Worm (Caenorhabditis elegans) whole organism, midembryonic: ENCODE data around the gene phy-3.

Source experiments
- T22C8.4 ChIP-seq: fragments of 200-800 bp; sonication (Bioruptor generic); IDR thresholded peaks from 2 replicates; pipeline ENCODE4 v1.3.6; 2022; ENCODE audit warnings: missing genetic modification characterization, missing compliant biosample characterization
- cog-1 ChIP-seq: sonication (generic microtip); optimal IDR thresholded peaks from 2 replicates; lab custom pipeline; 2016; ENCODE audit warnings: missing genetic modification characterization, missing compliant biosample characterization
- flt-1 ChIP-seq: fragments of 200-800 bp; sonication (Bioruptor generic); IDR thresholded peaks from 2 replicates; pipeline ENCODE4 v1.3.6; 2022; ENCODE audit warnings: missing genetic modification characterization, missing compliant biosample characterization
- klf-2 ChIP-seq: fragments of 200-800 bp; sonication (Bioruptor generic); conservative IDR thresholded peaks from 2 replicates; pipeline ENCODE4 v1.3.6; 2022; ENCODE audit warnings: missing genetic modification reagents, missing genetic modification characterization, missing compliant biosample characterization
- med-1 ChIP-seq: sonication (generic microtip); optimal IDR thresholded peaks from 2 replicates; lab custom pipeline; 2017; ENCODE audit warnings: missing genetic modification characterization, mild to moderate bottlenecking, missing compliant biosample characterization, antibody characterized with exemption, missing genetic modification reagents; ENCODE audit not compliant: insufficient read depth
- ref-1 ChIP-seq: fragments of 200-800 bp; sonication (Bioruptor generic); conservative IDR thresholded peaks from 2 replicates; pipeline ENCODE4 v1.3.6; 2022; ENCODE audit warnings: missing genetic modification reagents, missing genetic modification characterization, missing compliant biosample characterization
- tab-1 ChIP-seq: fragments of 200-800 bp; sonication (Bioruptor generic); IDR thresholded peaks from 2 replicates; pipeline ENCODE4 v1.3.6; 2022; ENCODE audit warnings: missing genetic modification characterization, missing compliant biosample characterization
- ztf-23 ChIP-seq: fragments of 200-800 bp; sonication (Bioruptor generic); IDR thresholded peaks from 2 replicates; pipeline ENCODE4 v1.3.6; 2022; ENCODE audit warnings: missing genetic modification reagents, missing genetic modification characterization, missing compliant biosample characterization
- ztf-29 ChIP-seq: fragments of 200-800 bp; sonication (Bioruptor generic); IDR thresholded peaks from 2 replicates; pipeline ENCODE4 v1.3.6; 2022; ENCODE audit warnings: missing genetic modification reagents, missing genetic modification characterization, missing compliant biosample characterization

phy-3 gene

DNA sequence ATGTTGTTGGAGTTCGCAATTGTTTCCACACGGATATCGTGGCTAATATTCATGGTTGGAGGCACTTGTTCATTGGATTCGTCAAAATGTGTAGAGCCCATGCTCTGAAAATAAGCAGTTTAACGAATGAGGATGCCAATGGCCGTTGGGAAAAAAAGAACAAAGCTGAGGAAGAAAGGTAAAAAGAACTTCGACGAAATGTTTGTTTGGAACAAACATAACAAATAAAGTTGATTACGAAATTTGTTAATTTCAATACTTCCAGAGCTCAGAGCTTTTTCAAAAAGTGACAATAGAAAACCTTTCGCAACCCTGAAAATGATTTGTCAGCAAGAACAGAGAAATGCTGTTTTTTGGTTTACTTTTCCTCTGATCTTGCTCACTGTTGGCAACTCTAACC lies 47.1 kb downstream of the phy-3 start, which contains the start of gene F09C6.3:
F09C6.3 (minus strand) TSS at position 101 of the 400 bp plus-strand sequence.
- TF ChIP-seq klf-2 (GFP tag; lab: Robert Waterston, UW) (no peak), T22C8.4 (GFP tag; lab: Robert Waterston, UW) (no peak), ref-1 (GFP tag; lab: Robert Waterston, UW) (no peak), tab-1 (no peak), ztf-29 (GFP tag; lab: Robert Waterston, UW) (no peak), med-1 (GFP tag; lab: Kevin White, UChicago) (no peak), flt-1 (no peak), ztf-23 (GFP tag; lab: Robert Waterston, UW) (no peak), cog-1 (tag; lab: Kevin White, UChicago) (no peak)

DNA sequence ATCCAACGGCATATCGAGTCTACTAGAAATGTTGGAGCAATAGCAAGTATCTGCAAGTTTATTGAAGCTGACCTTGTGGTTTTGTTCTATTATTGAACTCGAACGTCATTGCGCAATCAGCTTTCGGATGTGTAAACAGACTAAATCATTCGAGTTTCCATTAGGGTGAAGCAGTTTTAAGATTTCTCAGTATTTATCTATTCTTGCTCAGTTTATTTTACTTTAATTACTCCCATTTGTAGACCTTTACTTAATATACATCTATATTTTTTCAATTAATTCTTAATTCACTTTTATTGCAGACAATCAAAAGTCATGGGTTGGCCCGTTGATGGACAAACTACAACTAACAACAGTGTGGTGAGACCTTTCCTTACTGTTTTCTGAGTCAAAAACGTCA lies 47.7 kb downstream of the phy-3 start, which contains the start of gene F09C6.14:
F09C6.14 (plus strand) TSS at position 301 of the 400 bp plus-strand sequence.
- TF ChIP-seq med-1 (GFP tag; lab: Kevin White, UChicago) (no peak), tab-1 (no peak), T22C8.4 (GFP tag; lab: Robert Waterston, UW) (no peak), ref-1 (GFP tag; lab: Robert Waterston, UW) (no peak), cog-1 (tag; lab: Kevin White, UChicago) (no peak), flt-1 (no peak), ztf-23 (GFP tag; lab: Robert Waterston, UW) (no peak), klf-2 (GFP tag; lab: Robert Waterston, UW) (no peak), ztf-29 (GFP tag; lab: Robert Waterston, UW) (no peak)

DNA sequence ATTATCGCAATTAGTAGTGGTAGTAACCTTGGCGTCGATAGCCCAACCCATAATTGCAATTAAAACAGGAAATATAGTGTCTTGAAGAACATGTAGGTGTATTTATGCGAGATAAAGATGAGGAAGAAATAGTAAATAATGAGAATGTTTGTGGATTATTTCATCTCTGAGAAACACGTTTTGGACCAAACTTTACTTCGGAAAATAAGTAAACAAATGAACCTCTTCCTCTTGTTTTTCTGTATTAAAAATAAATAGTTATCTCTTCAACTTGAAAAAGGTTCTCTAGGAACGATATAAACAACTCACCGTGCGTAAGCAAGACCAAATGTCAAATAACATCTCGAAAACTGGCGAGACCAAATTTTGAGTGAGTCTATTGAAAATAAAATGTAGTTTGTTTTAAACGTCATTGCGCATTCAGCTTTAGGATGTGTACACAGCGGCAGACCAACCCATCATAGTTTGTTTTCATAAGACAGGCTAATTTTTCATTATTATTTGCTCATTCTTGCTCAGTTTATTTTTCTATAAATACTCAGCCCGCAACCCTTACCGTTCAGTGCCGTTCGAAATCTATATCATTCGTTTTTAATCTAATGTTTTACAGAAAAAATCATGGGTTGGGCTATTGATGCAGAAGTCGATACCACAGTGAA lies 49.4 kb downstream of the phy-3 start, which contains the start of the genes F09C6.11 and F09C6.12:
F09C6.11 (minus strand) TSS at position 51 of the 659 bp plus-strand sequence.
F09C6.12 (plus strand) TSS at position 609 of the 659 bp plus-strand sequence.
- TF ChIP-seq ref-1 (GFP tag; lab: Robert Waterston, UW): no peak
- TF ChIP-seq ztf-23 (GFP tag; lab: Robert Waterston, UW): no peak

DNA sequence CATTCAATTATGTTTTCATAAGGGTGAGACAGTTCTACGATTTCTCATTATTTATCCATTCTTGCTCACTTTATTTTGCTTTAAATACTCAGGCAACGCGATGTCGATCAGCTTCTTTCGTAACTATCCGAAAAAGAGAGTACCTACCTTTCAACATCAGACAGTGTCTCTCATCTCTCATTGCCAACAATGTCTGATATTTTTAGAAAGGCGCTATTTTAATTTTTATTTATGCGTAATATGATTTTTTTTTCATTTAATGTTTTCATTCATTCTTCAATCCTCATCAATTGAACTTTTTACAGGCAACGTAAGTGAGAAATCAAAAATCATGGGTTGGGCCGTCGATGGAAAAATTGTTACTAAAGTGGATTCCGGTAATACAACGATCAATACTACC lies 51.8 kb downstream of the phy-3 start, which contains the start of gene F09C6.13:
F09C6.13 (plus strand) TSS at position 301 of the 400 bp plus-strand sequence.
- no peak for TF ChIP-seq med-1 (GFP tag; lab: Kevin White, UChicago)
- TF ChIP-seq ztf-23 (GFP tag; lab: Robert Waterston, UW): no peak
- TF ChIP-seq T22C8.4 (GFP tag; lab: Robert Waterston, UW): no peak
- no peak for TF ChIP-seq ref-1 (GFP tag; lab: Robert Waterston, UW)
- no peak for TF ChIP-seq flt-1
- TF ChIP-seq klf-2 (GFP tag; lab: Robert Waterston, UW): no peak
- TF ChIP-seq tab-1: no peak
- TF ChIP-seq cog-1 (tag; lab: Kevin White, UChicago): no peak
- no peak for TF ChIP-seq ztf-29 (GFP tag; lab: Robert Waterston, UW)
